Fruit fly (Drosophila melanogaster) whole organism, prepupa: Measurements from ENCODE around the gene Hs6st.

Experiments
- Blimp-1 ChIP-seq: fragments of 200-800 bp; sonication (Bioruptor generic); optimal IDR thresholded peaks from 3 replicates; lab custom pipeline; 2017; ENCODE audit warnings: missing biosample characterization, missing genetic modification characterization, mild to moderate bottlenecking, moderate library complexity, missing genetic modification reagents
- CG11294 ChIP-seq: fragments of 200-800 bp; sonication (Bioruptor generic); IDR thresholded peaks from 2 replicates; pipeline ENCODE4 v1.3.6; 2022; ENCODE audit warnings: missing biosample characterization, missing genetic modification characterization
- CG11902 ChIP-seq: fragments of 200-800 bp; sonication (Bioruptor generic); optimal IDR thresholded peaks from 3 replicates; lab custom pipeline; 2016; ENCODE audit warnings: missing biosample characterization, missing genetic modification characterization
- CG15336 ChIP-seq: fragments of 200-800 bp; sonication (Bioruptor generic); IDR thresholded peaks from 2 replicates; pipeline ENCODE4 v1.3.6; 2022; ENCODE audit warnings: missing biosample characterization, missing genetic modification characterization
- CG1621 ChIP-seq: fragments of 200-800 bp; sonication (Bioruptor generic); optimal IDR thresholded peaks from 3 replicates; lab custom pipeline; 2018; ENCODE audit warnings: missing biosample characterization, mild to moderate bottlenecking, missing genetic modification characterization
- CG16779 ChIP-seq: fragments of 200-800 bp; sonication (Bioruptor generic); optimal IDR thresholded peaks from 3 replicates; lab custom pipeline; 2017; ENCODE audit warnings: missing biosample characterization, mild to moderate bottlenecking, missing genetic modification characterization
- CG31627 ChIP-seq: fragments of 200-800 bp; sonication (Bioruptor generic); optimal IDR thresholded peaks from 3 replicates; lab custom pipeline; 2016; ENCODE audit warnings: missing biosample characterization, missing genetic modification characterization
- CG32006 ChIP-seq: fragments of 200-800 bp; sonication (Bioruptor generic); optimal IDR thresholded peaks from 3 replicates; lab custom pipeline; 2017; ENCODE audit warnings: missing biosample characterization, mild to moderate bottlenecking, missing genetic modification characterization
- CG34406 ChIP-seq: fragments of 200-800 bp; sonication (Bioruptor generic); optimal IDR thresholded peaks from 3 replicates; lab custom pipeline; 2016; ENCODE audit warnings: missing biosample characterization, missing genetic modification characterization
- CG3919 ChIP-seq: fragments of 200-800 bp; sonication (Bioruptor generic); optimal IDR thresholded peaks from 3 replicates; lab custom pipeline; 2016; ENCODE audit warnings: missing biosample characterization, missing genetic modification characterization
- CG4318 ChIP-seq: fragments of 200-800 bp; sonication (Bioruptor generic); optimal IDR thresholded peaks from 3 replicates; lab custom pipeline; 2017; ENCODE audit warnings: missing biosample characterization, mild to moderate bottlenecking, missing genetic modification characterization
- CG6163 ChIP-seq: fragments of 200-800 bp; sonication (Bioruptor generic); IDR thresholded peaks from 3 replicates; pipeline ENCODE4 v1.3.6; 2022; ENCODE audit warnings: missing biosample characterization, missing genetic modification characterization
- CG6276 ChIP-seq: fragments of 200-800 bp; sonication (Bioruptor generic); optimal IDR thresholded peaks from 2 replicates; lab custom pipeline; 2017; ENCODE audit warnings: missing biosample characterization, mild to moderate bottlenecking, missing genetic modification characterization
- CG6808 ChIP-seq: fragments of 200-800 bp; sonication (Bioruptor generic); optimal IDR thresholded peaks from 3 replicates; lab custom pipeline; 2017; ENCODE audit warnings: missing biosample characterization, missing genetic modification characterization, mild to moderate bottlenecking, moderate library complexity, missing genetic modification reagents
- CG6854 ChIP-seq: fragments of 200-800 bp; sonication (Bioruptor generic); optimal IDR thresholded peaks from 2 replicates; lab custom pipeline; 2017; ENCODE audit warnings: missing biosample characterization, mild to moderate bottlenecking, missing genetic modification characterization
- CG7368 ChIP-seq: fragments of 200-800 bp; sonication (Bioruptor generic); optimal IDR thresholded peaks from 3 replicates; lab custom pipeline; 2016; ENCODE audit warnings: missing biosample characterization, missing genetic modification characterization
- CG8119 ChIP-seq: fragments of 200-800 bp; sonication (Bioruptor generic); IDR thresholded peaks from 3 replicates; pipeline ENCODE4 v1.3.6; 2022; ENCODE audit warnings: missing biosample characterization, missing genetic modification characterization
- CG8319 ChIP-seq: fragments of 200-800 bp; sonication (Bioruptor generic); optimal IDR thresholded peaks from 3 replicates; lab custom pipeline; 2016; ENCODE audit warnings: missing biosample characterization, missing genetic modification characterization
- CG8632 ChIP-seq: fragments of 200-800 bp; sonication (Bioruptor generic); optimal IDR thresholded peaks from 3 replicates; lab custom pipeline; 2016; ENCODE audit warnings: missing biosample characterization, missing genetic modification characterization
- CG9139 ChIP-seq: fragments of 200-800 bp; sonication (Bioruptor generic); optimal IDR thresholded peaks from 3 replicates; lab custom pipeline; 2017; ENCODE audit warnings: missing biosample characterization, mild to moderate bottlenecking, missing genetic modification characterization
- Eip75B ChIP-seq: fragments of 200-800 bp; sonication (Bioruptor generic); optimal IDR thresholded peaks from 3 replicates; lab custom pipeline; 2016; ENCODE audit warnings: missing biosample characterization, missing genetic modification characterization
- Eip78C ChIP-seq: fragments of 200-800 bp; sonication (Bioruptor generic); peaks from one replicate; lab custom pipeline; 2016; ENCODE audit warnings: missing biosample characterization, missing genetic modification characterization
- Eip93F ChIP-seq: fragments of 200-800 bp; sonication (Bioruptor generic); optimal IDR thresholded peaks from 2 replicates; lab custom pipeline; 2016; ENCODE audit warnings: missing biosample characterization, mild to moderate bottlenecking, missing genetic modification characterization
- Ets21C ChIP-seq: fragments of 200-800 bp; sonication (Bioruptor generic); optimal IDR thresholded peaks from 3 replicates; lab custom pipeline; 2016; ENCODE audit warnings: missing biosample characterization, missing genetic modification characterization
- Ets96B ChIP-seq: fragments of 200-800 bp; optimal IDR thresholded peaks from 2 replicates; lab custom pipeline; 2019; ENCODE audit warnings: missing biosample characterization, mild to moderate bottlenecking, missing genetic modification characterization, moderate library complexity
- Gug ChIP-seq: fragments of 200-800 bp; sonication (Bioruptor generic); IDR thresholded peaks from 2 replicates; pipeline ENCODE4 v1.3.6; 2022; ENCODE audit warnings: missing biosample characterization, missing genetic modification characterization
- Hr38 ChIP-seq: sonication (Bioruptor generic); optimal IDR thresholded peaks from 2 replicates; lab custom pipeline; 2016; ENCODE audit warnings: missing biosample characterization, missing genetic modification characterization
- Hr4 ChIP-seq: fragments of 200-800 bp; sonication (Bioruptor generic); optimal IDR thresholded peaks from 3 replicates; lab custom pipeline; 2016; ENCODE audit warnings: missing biosample characterization, missing genetic modification characterization
- Lpt ChIP-seq: fragments of 200-800 bp; sonication (Bioruptor generic); optimal IDR thresholded peaks from 3 replicates; lab custom pipeline; 2016; ENCODE audit warnings: missing biosample characterization, missing genetic modification characterization
- Met ChIP-seq: fragments of 200-800 bp; sonication (Bioruptor generic); optimal IDR thresholded peaks from 3 replicates; lab custom pipeline; 2016; ENCODE audit warnings: missing biosample characterization, missing genetic modification characterization
- OdsH ChIP-seq: fragments of 200-800 bp; sonication (Bioruptor generic); optimal IDR thresholded peaks from 3 replicates; lab custom pipeline; 2016; ENCODE audit warnings: missing biosample characterization, missing genetic modification characterization
- Smox ChIP-seq: fragments of 200-800 bp; sonication (Bioruptor generic); optimal IDR thresholded peaks from 3 replicates; lab custom pipeline; 2016; ENCODE audit warnings: missing biosample characterization, missing genetic modification characterization
- Sox102F ChIP-seq: fragments of 200-800 bp; sonication (Bioruptor generic); optimal IDR thresholded peaks from 2 replicates; lab custom pipeline; 2016; ENCODE audit warnings: missing biosample characterization, mild to moderate bottlenecking, missing genetic modification characterization
- Sox14 ChIP-seq: fragments of 200-800 bp; sonication (Bioruptor generic); optimal IDR thresholded peaks from 3 replicates; lab custom pipeline; 2016; ENCODE audit warnings: missing biosample characterization, missing genetic modification characterization
- Sox15 ChIP-seq: fragments of 200-800 bp; sonication (Bioruptor generic); optimal IDR thresholded peaks from 3 replicates; lab custom pipeline; 2016; ENCODE audit warnings: missing biosample characterization, missing genetic modification characterization
- achi ChIP-seq: fragments of 200-800 bp; sonication (Bioruptor generic); optimal IDR thresholded peaks from 3 replicates; lab custom pipeline; 2016; ENCODE audit warnings: missing biosample characterization, missing genetic modification characterization
- acj6 ChIP-seq: fragments of 200-800 bp; sonication (Bioruptor generic); optimal IDR thresholded peaks from 3 replicates; lab custom pipeline; 2016; ENCODE audit warnings: missing biosample characterization, missing genetic modification characterization
- cyc ChIP-seq: fragments of 200-800 bp; sonication (Bioruptor generic); optimal IDR thresholded peaks from 3 replicates; lab custom pipeline; 2016; ENCODE audit warnings: missing biosample characterization, missing genetic modification characterization
- dac ChIP-seq: fragments of 200-800 bp; sonication (Bioruptor generic); optimal IDR thresholded peaks from 2 replicates; lab custom pipeline; 2017; ENCODE audit warnings: missing biosample characterization, mild to moderate bottlenecking, missing genetic modification characterization
- dsx ChIP-seq: fragments of 200-800 bp; optimal IDR thresholded peaks from 3 replicates; lab custom pipeline; 2019; ENCODE audit warnings: missing biosample characterization, mild to moderate bottlenecking, missing genetic modification characterization, moderate library complexity; ENCODE audit not compliant: poor library complexity, severe bottlenecking
- esn ChIP-seq: fragments of 200-800 bp; sonication (Bioruptor generic); optimal IDR thresholded peaks from 2 replicates; lab custom pipeline; 2016; ENCODE audit warnings: missing biosample characterization, mild to moderate bottlenecking, missing genetic modification characterization, moderate library complexity
- fd59A ChIP-seq: fragments of 200-800 bp; sonication (Bioruptor generic); optimal IDR thresholded peaks from 2 replicates; lab custom pipeline; 2017; ENCODE audit warnings: missing biosample characterization, mild to moderate bottlenecking, missing genetic modification characterization, missing genetic modification reagents
- fd85E ChIP-seq: fragments of 200-800 bp; sonication (Bioruptor generic); optimal IDR thresholded peaks from 3 replicates; lab custom pipeline; 2016; ENCODE audit warnings: missing biosample characterization, missing genetic modification characterization
- lz ChIP-seq: fragments of 200-800 bp; sonication (Bioruptor generic); optimal IDR thresholded peaks from 3 replicates; lab custom pipeline; 2016; ENCODE audit warnings: missing biosample characterization, missing genetic modification characterization
- net ChIP-seq: fragments of 200-800 bp; sonication (Bioruptor generic); optimal IDR thresholded peaks from 3 replicates; lab custom pipeline; 2016; ENCODE audit warnings: missing biosample characterization, missing genetic modification characterization
- pdm3 ChIP-seq: fragments of 200-800 bp; sonication (Bioruptor generic); optimal IDR thresholded peaks from 3 replicates; lab custom pipeline; 2016; ENCODE audit warnings: missing biosample characterization, missing genetic modification characterization
- salr ChIP-seq, 2 experiments: fragments of 200-800 bp; sonication (Bioruptor generic); optimal IDR thresholded peaks; 3 replicates each; lab custom pipeline; 2016 to 2018; ENCODE audit warnings: missing biosample characterization in 2 of 2, missing genetic modification characterization in 2 of 2, mild to moderate bottlenecking in 1 of 2
- spab ChIP-seq: fragments of 200-800 bp; sonication (Bioruptor generic); optimal IDR thresholded peaks from 2 replicates; lab custom pipeline; 2017; ENCODE audit warnings: missing biosample characterization, mild to moderate bottlenecking, missing genetic modification characterization, missing genetic modification reagents
- ss ChIP-seq, 2 experiments: fragments of 200-800 bp; sonication (Bioruptor generic); optimal IDR thresholded peaks; 2 replicates in 1 of 2; 3 replicates in 1 of 2; lab custom pipeline; 2017 to 2018; ENCODE audit warnings: mild to moderate bottlenecking in 2 of 2, missing biosample characterization in 2 of 2, missing genetic modification characterization in 2 of 2, moderate library complexity in 1 of 2
- svp ChIP-seq: fragments of 200-800 bp; sonication (Bioruptor generic); peaks from one replicate; lab custom pipeline; 2016; ENCODE audit warnings: missing biosample characterization, missing genetic modification characterization
- topi ChIP-seq: fragments of 200-800 bp; sonication (Bioruptor generic); optimal IDR thresholded peaks from 3 replicates; lab custom pipeline; 2016; ENCODE audit warnings: missing biosample characterization, missing genetic modification characterization

Hs6st gene

dm6 chr3R:20031043-20031763 is 22.9 kb upstream of the Hs6st start, which contains the start of gene trem:
TSS of gene trem (minus strand) at chr3R:20031309.
- peak; percentile 29 to 89 for TF ChIP-seq salr (GFP tag; optimal IDR thresholded peaks at IDR 0.05; lab: Kevin White, UChicago)
- TF ChIP-seq Hr38 (GFP tag; lab: Kevin White, UChicago) = no peak
- TF ChIP-seq net (GFP tag; lab: Kevin White, UChicago) = no peak
- peak; percentile 57; the same call in 1 of the 2 replicates for TF ChIP-seq CG11294 (GFP tag; lab: Robert Waterston, UW)
- TF ChIP-seq Eip75B (GFP tag; lab: Kevin White, UChicago) = no peak
- TF ChIP-seq CG8632 (GFP tag; lab: Kevin White, UChicago) = peak; percentile 69
- TF ChIP-seq Sox15 (GFP tag; lab: Kevin White, UChicago) = peak; percentile 75
- TF ChIP-seq achi (GFP tag; lab: Kevin White, UChicago) = peak; percentile 75
- no peak for TF ChIP-seq CG7368 (GFP tag; lab: Kevin White, UChicago)
- no peak for TF ChIP-seq CG9139 (GFP tag; lab: Kevin White, UChicago)
- peak; percentile 91 for TF ChIP-seq Eip78C (GFP tag; lab: Kevin White, UChicago)
- TF ChIP-seq cyc = peak; percentile 63
- TF ChIP-seq Hr4 (GFP tag; lab: Kevin White, UChicago) = peak; percentile 76
- peak; percentile 65 for TF ChIP-seq fd59A (GFP tag; lab: Kevin White, UChicago)
- 0 out of 3 replicates have a peak, but pooled peaks have one; percentile 43 for TF ChIP-seq CG6163
- no peak for TF ChIP-seq CG1621 (tag; lab: Kevin White, UChicago)
- TF ChIP-seq dsx (GFP tag; lab: Kevin White, UChicago) = no peak
- TF ChIP-seq CG34406 (GFP tag; lab: Kevin White, UChicago) = peak; percentile 71
- TF ChIP-seq esn = peak; percentile 81
- TF ChIP-seq ss (GFP tag; optimal IDR thresholded peaks at IDR 0.05; lab: Kevin White, UChicago) = no peak
- TF ChIP-seq fd85E = no peak
- TF ChIP-seq CG8119 = peak; percentile 59; the same call in 2 of the 3 replicates
- peak; percentile 71 for TF ChIP-seq CG11902
- TF ChIP-seq CG3919 (GFP tag; lab: Kevin White, UChicago) = no peak
- no peak for TF ChIP-seq CG6276
- no peak for TF ChIP-seq Sox102F (GFP tag; lab: Kevin White, UChicago)
- peak; percentile 67 for TF ChIP-seq CG8319 (GFP tag; lab: Kevin White, UChicago)
- peak; percentile 86 for TF ChIP-seq CG4318 (GFP tag; lab: Kevin White, UChicago)
- TF ChIP-seq pdm3 (GFP tag; lab: Kevin White, UChicago) = peak; percentile 77
- peak; percentile 86 for TF ChIP-seq OdsH (GFP tag; lab: Kevin White, UChicago)
- peak; percentile 65 for TF ChIP-seq Ets21C (GFP tag; lab: Kevin White, UChicago)
- TF ChIP-seq Sox14 (GFP tag; lab: Kevin White, UChicago) = peak; percentile 74
- no peak for TF ChIP-seq spab (GFP tag; lab: Kevin White, UChicago)
- peak; percentile 62 for TF ChIP-seq Ets96B (tag; lab: Kevin White, UChicago)
- TF ChIP-seq Gug (GFP tag; lab: Robert Waterston, UW) = peak; percentile 71
- peak; percentile 81 for TF ChIP-seq acj6
- TF ChIP-seq Lpt (GFP tag; lab: Kevin White, UChicago) = no peak
- peak; percentile 80 for TF ChIP-seq CG31627 (GFP tag; lab: Kevin White, UChicago)
- TF ChIP-seq Blimp-1 (GFP tag; lab: Kevin White, UChicago) = peak; percentile 41
- TF ChIP-seq topi (GFP tag; lab: Kevin White, UChicago) = peak; percentile 68
- TF ChIP-seq CG6808 (GFP tag; lab: Kevin White, UChicago) = no peak
- TF ChIP-seq CG16779 (tag; lab: Kevin White, UChicago) = no peak
- TF ChIP-seq CG32006 (GFP tag; lab: Kevin White, UChicago) = peak; percentile 88
- TF ChIP-seq lz (GFP tag; lab: Kevin White, UChicago) = peak; percentile 75
- TF ChIP-seq Met (GFP tag; lab: Kevin White, UChicago) = no peak
- no peak for TF ChIP-seq Eip93F
- peak; percentile 49 for TF ChIP-seq dac (GFP tag; lab: Kevin White, UChicago)
- no peak for TF ChIP-seq Smox (GFP tag; lab: Kevin White, UChicago)
- peak; percentile 35; the same call in 1 of the 2 replicates for TF ChIP-seq CG15336
- no peak for TF ChIP-seq svp (GFP tag; lab: Kevin White, UChicago)
- TF ChIP-seq CG6854 (GFP tag; lab: Kevin White, UChicago) = no peak
